Worm (Caenorhabditis elegans): Measurements from ENCODE around the gene Y116F11B.2.

ce11 chrV:19801033-19801432 lies at the start of gene Y116F11B.2:
- TF ChIP-seq lin-13 (GFP tag; optimal IDR thresholded peaks at IDR 0.05) (no peak), fos-1 (tag; optimal IDR thresholded peaks at IDR 0.05) (no peak), peb-1 (tag; optimal IDR thresholded peaks at IDR 0.05) (no peak), alr-1 (tag; optimal IDR thresholded peaks at IDR 0.05) (no peak), mdl-1 (tag; optimal IDR thresholded peaks at IDR 0.05) (no peak), ztf-4 (tag; optimal IDR thresholded peaks at IDR 0.05) (no peak), skn-1 (tag; optimal IDR thresholded peaks at IDR 0.05) (no peak), ceh-82 (tag; optimal IDR thresholded peaks at IDR 0.05) (no peak), ztf-11 (tag; optimal IDR thresholded peaks at IDR 0.05) (no peak), aly-2 (tag; optimal IDR thresholded peaks at IDR 0.05) (no peak), snpc-4 (tag; optimal IDR thresholded peaks at IDR 0.05) (no peak), elt-1 (tag; optimal IDR thresholded peaks at IDR 0.05) (no peak), lsy-2 (tag; optimal IDR thresholded peaks at IDR 0.05) (no peak), unc-62 (GFP tag; optimal IDR thresholded peaks at IDR 0.05) (no peak)

All from whole organism, L2 larva.